Worm (Caenorhabditis elegans): ENCODE measurements around the gene C29F4.3.
"Not testable (repeated sequence)": the region's sequence is repeated elsewhere in the genome, so short reads cannot be mapped to it uniquely, and the experiment has no call there.

Gene C29F4.3

ce11 chrIV:11223878-11224277 lies at the start of gene C29F4.3:
Gene C29F4.3 (minus strand): TSS chrIV:11223978.
- TF ChIP-seq W03F9.2 (tag; optimal IDR thresholded peaks at IDR 0.05), result no peak
- no peak for TF ChIP-seq dao-5 (tag; optimal IDR thresholded peaks at IDR 0.05)
- TF ChIP-seq him-1 (tag; optimal IDR thresholded peaks at IDR 0.05), result no peak

ce11 chrIV:11273151-11273550 lies 49.4 kb upstream of the C29F4.3 start, which contains the start of gene gtl-2:
Gene gtl-2 (plus strand): TSS chrIV:11273451.
- no peak for TF ChIP-seq W03F9.2 (tag; optimal IDR thresholded peaks at IDR 0.05)
- no peak for TF ChIP-seq dao-5 (tag; optimal IDR thresholded peaks at IDR 0.05)
- TF ChIP-seq him-1 (tag; optimal IDR thresholded peaks at IDR 0.05), result no peak

ce11 chrIV:11271262-11271661 lies 47.5 kb upstream of the C29F4.3 start, which contains the start of gene nhr-7:
Gene nhr-7 (minus strand): TSS chrIV:11271362.
- TF ChIP-seq W03F9.2 (tag; optimal IDR thresholded peaks at IDR 0.05) (no peak), him-1 (tag; optimal IDR thresholded peaks at IDR 0.05) (no peak)

ce11 chrIV:11269483-11269882 lies 45.7 kb upstream of the C29F4.3 start:
- no peak for TF ChIP-seq dao-5 (tag; optimal IDR thresholded peaks at IDR 0.05)

- TF ChIP-seq him-1 (tag; optimal IDR thresholded peaks at IDR 0.05), result no peak
- TF ChIP-seq dao-5 (tag; optimal IDR thresholded peaks at IDR 0.05), result no peak
- TF ChIP-seq W03F9.2 (tag; optimal IDR thresholded peaks at IDR 0.05), result no peak
Measured at ce11 chrIV:11266090-11266489, 42.3 kb upstream of the C29F4.3 start, which contains the start of gene col-127. Gene col-127 (minus strand): TSS chrIV:11266190.

ce11 chrIV:11263101-11263500 lies 39.3 kb upstream of the C29F4.3 start, which contains the start of gene col-126:
Gene col-126 (plus strand): TSS chrIV:11263401.
- not testable (repeated sequence) for TF ChIP-seq him-1, W03F9.2, dao-5 (tag; optimal IDR thresholded peaks at IDR 0.05)

ce11 chrIV:11261535-11261934 lies 37.8 kb upstream of the C29F4.3 start, which contains the start of gene F54D1.1:
Gene F54D1.1 (plus strand): TSS chrIV:11261835.
- no peak for TF ChIP-seq him-1 (tag; optimal IDR thresholded peaks at IDR 0.05)
- no peak for TF ChIP-seq W03F9.2 (tag; optimal IDR thresholded peaks at IDR 0.05)
- no peak for TF ChIP-seq dao-5 (tag; optimal IDR thresholded peaks at IDR 0.05)

- TF ChIP-seq dao-5 (tag; optimal IDR thresholded peaks at IDR 0.05), result no peak
- TF ChIP-seq him-1 (tag; optimal IDR thresholded peaks at IDR 0.05), result no peak
- no peak for TF ChIP-seq W03F9.2 (tag; optimal IDR thresholded peaks at IDR 0.05)
Measured at ce11 chrIV:11260544-11261227, 36.9 kb upstream of the C29F4.3 start, which contains the start of gene C05C12.5. Gene C05C12.5 (minus strand): TSS chrIV:11261185.

- TF ChIP-seq W03F9.2 (tag; optimal IDR thresholded peaks at IDR 0.05) (no peak), dao-5 (tag; optimal IDR thresholded peaks at IDR 0.05) (no peak), him-1 (tag; optimal IDR thresholded peaks at IDR 0.05) (no peak)
Measured at ce11 chrIV:11259485-11259972, 35.8 kb upstream of the C29F4.3 start, which contains the start of gene gtl-1. Gene gtl-1 (minus strand): TSS chrIV:11259535.

ce11 chrIV:11257476-11257875 lies 33.7 kb upstream of the C29F4.3 start:
- TF ChIP-seq dao-5 (tag; optimal IDR thresholded peaks at IDR 0.05) (no peak), W03F9.2 (tag; optimal IDR thresholded peaks at IDR 0.05) (no peak), him-1 (tag; optimal IDR thresholded peaks at IDR 0.05) (no peak)

- not testable (repeated sequence) for TF ChIP-seq W03F9.2, him-1, dao-5 (tag; optimal IDR thresholded peaks at IDR 0.05)
Measured at ce11 chrIV:11253689-11254088, 29.9 kb upstream of the C29F4.3 start, which contains the start of gene C05C12.1. Gene C05C12.1 (plus strand): TSS chrIV:11253989.

ce11 chrIV:11248031-11248631 lies 24.4 kb upstream of the C29F4.3 start, which contains the start of gene C05C12.4:
Gene C05C12.4 (minus strand): TSS chrIV:11248081.
- TF ChIP-seq him-1 (tag; optimal IDR thresholded peaks at IDR 0.05), result no peak
- TF ChIP-seq dao-5 (tag; optimal IDR thresholded peaks at IDR 0.05), result no peak
- TF ChIP-seq W03F9.2 (tag; optimal IDR thresholded peaks at IDR 0.05), result no peak

ce11 chrIV:11247434-11247833 lies 23.7 kb upstream of the C29F4.3 start:
- TF ChIP-seq dao-5 (tag; optimal IDR thresholded peaks at IDR 0.05) (no peak), W03F9.2 (tag; optimal IDR thresholded peaks at IDR 0.05) (no peak), him-1 (tag; optimal IDR thresholded peaks at IDR 0.05) (no peak)

ce11 chrIV:11241368-11241767 lies 17.6 kb upstream of the C29F4.3 start, which contains the start of gene C05C12.6:
Gene C05C12.6 (minus strand): TSS chrIV:11241468.
- no peak for TF ChIP-seq him-1 (tag; optimal IDR thresholded peaks at IDR 0.05)
- TF ChIP-seq W03F9.2 (tag; optimal IDR thresholded peaks at IDR 0.05), result no peak
- TF ChIP-seq dao-5 (tag; optimal IDR thresholded peaks at IDR 0.05), result no peak
